Worm (Caenorhabditis elegans) whole organism, young adult: ENCODE results near the gene marb-1.

Experiments used
- Y79H2A.3 ChIP-seq: fragments of 200-800 bp; sonication (Bioruptor generic); conservative IDR thresholded peaks from 2 replicates; pipeline ENCODE4 v1.3.6; 2022; ENCODE audit warnings: missing genetic modification reagents, missing genetic modification characterization, missing compliant biosample characterization
- atf-7 ChIP-seq: sonication (generic microtip); optimal IDR thresholded peaks from 2 replicates; lab custom pipeline; 2017; ENCODE audit warnings: mild to moderate bottlenecking, missing genetic modification characterization, missing compliant biosample characterization
- ceh-58 ChIP-seq: fragments of 200-800 bp; sonication (Bioruptor generic); IDR thresholded peaks from 2 replicates; pipeline ENCODE4 v1.3.6; 2022; ENCODE audit warnings: missing genetic modification characterization, missing compliant biosample characterization
- hsf-1 ChIP-seq: fragments of 200-800 bp; sonication (Bioruptor generic); IDR thresholded peaks from 2 replicates; pipeline ENCODE4 v1.3.6; 2022; ENCODE audit warnings: missing genetic modification reagents, missing genetic modification characterization, missing compliant biosample characterization
- madf-8 ChIP-seq: fragments of 200-800 bp; sonication (Bioruptor generic); conservative IDR thresholded peaks from 2 replicates; pipeline ENCODE4 v1.3.6; 2022; ENCODE audit warnings: missing genetic modification reagents, missing genetic modification characterization, missing compliant biosample characterization
- mes-4 ChIP-seq: sonication (generic microtip); optimal IDR thresholded peaks from 2 replicates; lab custom pipeline; 2016; ENCODE audit warnings: missing genotype, missing genetic modification characterization, missing compliant biosample characterization
- sdz-38 ChIP-seq: sonication (generic microtip); optimal IDR thresholded peaks from 2 replicates; lab custom pipeline; 2016; ENCODE audit warnings: missing genotype, missing genetic modification characterization, missing compliant biosample characterization
- unc-62 ChIP-seq: fragments of 150-350 bp; optimal IDR thresholded peaks from 2 replicates; lab custom pipeline; 2014; ENCODE audit warnings: missing biosample characterization, missing genetic modification reagents, missing genetic modification characterization
- ztf-18 ChIP-seq: sonication (generic microtip); optimal IDR thresholded peaks from 2 replicates; lab custom pipeline; 2016; ENCODE audit warnings: missing genotype, mild to moderate bottlenecking, missing genetic modification characterization, missing compliant biosample characterization

DNA sequence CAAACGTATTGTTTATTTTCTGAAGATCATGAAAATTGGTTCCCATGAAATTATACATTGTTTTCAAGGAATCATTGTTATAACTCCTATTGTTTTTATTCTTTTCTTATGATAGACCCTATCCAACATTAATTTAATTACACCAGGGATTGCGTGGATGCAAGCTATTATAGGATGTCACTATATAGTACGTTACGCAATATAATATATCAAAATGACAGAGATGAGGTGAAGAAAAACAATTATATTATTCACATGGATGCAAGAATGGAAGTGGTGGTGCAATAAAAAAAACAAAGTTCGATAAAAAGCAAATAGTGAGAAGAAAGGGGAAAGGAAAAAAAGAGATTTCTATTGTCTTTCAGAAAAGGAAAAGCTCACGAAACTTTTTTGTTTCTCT is 15.5 kb downstream of the marb-1 start:
- TF ChIP-seq hsf-1 (GFP tag; lab: Robert Waterston, UW) (no peak), sdz-38 (tag; lab: Kevin White, UChicago) (no peak), ztf-18 (tag; lab: Kevin White, UChicago) (no peak), mes-4 (tag; lab: Kevin White, UChicago) (no peak), unc-62 (GFP tag; lab: Kevin White, UChicago) (no peak), madf-8 (no peak), atf-7 (no peak), ceh-58 (GFP tag; lab: Robert Waterston, UW) (no peak), Y79H2A.3 (no peak)
